Worm (Caenorhabditis elegans) whole organism, L4 larva: ENCODE data around the gene twk-44.

Experiments
- aly-2 ChIP-seq: sonication (generic microtip); optimal IDR thresholded peaks from 2 replicates; lab custom pipeline; 2018; ENCODE audit warnings: missing biosample characterization, missing genetic modification characterization
- ceh-82 ChIP-seq: sonication (generic microtip); optimal IDR thresholded peaks from 2 replicates; lab custom pipeline; 2017; ENCODE audit warnings: missing biosample characterization, missing genetic modification characterization
- dmd-6 ChIP-seq: fragments of 200-800 bp; sonication (Bioruptor generic); IDR thresholded peaks from 2 replicates; pipeline ENCODE4 v1.3.6; 2022; ENCODE audit warnings: missing genetic modification reagents, missing genetic modification characterization, missing compliant biosample characterization
- egl-27 ChIP-seq: sonication (generic microtip); optimal IDR thresholded peaks from 3 replicates; lab custom pipeline; 2017; ENCODE audit warnings: missing biosample characterization, missing genetic modification reagents, missing genetic modification characterization
- fos-1 ChIP-seq: fragments of 150-350 bp; optimal IDR thresholded peaks from 2 replicates; lab custom pipeline; 2014; ENCODE audit warnings: missing biosample characterization, missing genetic modification characterization
- lin-39 ChIP-seq: fragments of 150-350 bp; optimal IDR thresholded peaks from 2 replicates; lab custom pipeline; 2014; ENCODE audit warnings: missing biosample characterization, missing genetic modification reagents, missing genetic modification characterization
- mdl-1 ChIP-seq, 2 experiments: fragments of 150-350 bp in 1 of 2; sonication (generic microtip) in 1 of 2; optimal IDR thresholded peaks; 2 replicates each; lab custom pipeline; 2014 to 2017; ENCODE audit warnings: missing biosample characterization in 2 of 2, missing genetic modification characterization in 2 of 2
- snpc-4 ChIP-seq: fragments of 150-350 bp; optimal IDR thresholded peaks from 2 replicates; lab custom pipeline; 2014; ENCODE audit warnings: missing biosample characterization, missing genetic modification characterization

ce11 chrX:11633278-11633677 is 6.4 kb upstream of the twk-44 start:
- TF ChIP-seq aly-2 (tag; lab: Kevin White, UChicago) (no peak), snpc-4 (tag; lab: Kevin White, UChicago) (no peak), dmd-6 (GFP tag; lab: Robert Waterston, UW) (no peak), fos-1 (no peak), ceh-82 (tag; lab: Kevin White, UChicago) (no peak), egl-27 (tag; lab: Kevin White, UChicago) (no peak), mdl-1 (tag; optimal IDR thresholded peaks at IDR 0.05; lab: Kevin White, UChicago) (no peak), lin-39 (tag; lab: Kevin White, UChicago) (no peak)
